Worm (Caenorhabditis elegans) whole organism, late embryonic: ENCODE measurements around the gene sax-2.

Experiments used
- C08G9.2 ChIP-seq: sonication (generic microtip); optimal IDR thresholded peaks from 2 replicates; lab custom pipeline; 2016; ENCODE audit warnings: mild to moderate bottlenecking, missing genetic modification characterization, moderate library complexity, missing compliant biosample characterization
- C38D4.7 ChIP-seq: fragments of 200-800 bp; sonication (Bioruptor generic); optimal IDR thresholded peaks from 2 replicates; lab custom pipeline; 2018; ENCODE audit warnings: mild to moderate bottlenecking, missing genetic modification characterization, moderate library complexity, missing compliant biosample characterization
- K09A11.1 ChIP-seq: sonication (generic microtip); optimal IDR thresholded peaks from 2 replicates; lab custom pipeline; 2017; ENCODE audit warnings: antibody characterized with exemption, mild to moderate bottlenecking, missing genetic modification characterization, missing compliant biosample characterization; ENCODE audit not compliant: insufficient read depth
- T23F11.4 ChIP-seq: fragments of 200-800 bp; sonication (Bioruptor generic); optimal IDR thresholded peaks from 2 replicates; lab custom pipeline; 2018; ENCODE audit warnings: mild to moderate bottlenecking, missing genetic modification characterization, missing compliant biosample characterization
- ahr-1 ChIP-seq: sonication (generic microtip); optimal IDR thresholded peaks from 2 replicates; lab custom pipeline; 2016; ENCODE audit warnings: missing genetic modification characterization, missing compliant biosample characterization
- ceh-2 ChIP-seq: sonication (generic microtip); optimal IDR thresholded peaks from 2 replicates; lab custom pipeline; 2016; ENCODE audit warnings: missing genotype, missing genetic modification characterization, missing compliant biosample characterization
- ceh-22 ChIP-seq: sonication (generic microtip); optimal IDR thresholded peaks from 2 replicates; lab custom pipeline; 2017; ENCODE audit warnings: missing biosample characterization, missing genetic modification characterization
- ceh-31 ChIP-seq: sonication (generic microtip); optimal IDR thresholded peaks from 2 replicates; lab custom pipeline; 2016; ENCODE audit warnings: missing genetic modification characterization, missing compliant biosample characterization
- ceh-34 ChIP-seq: sonication (generic microtip); optimal IDR thresholded peaks from 2 replicates; lab custom pipeline; 2016; ENCODE audit warnings: mild to moderate bottlenecking, missing genetic modification characterization, missing compliant biosample characterization
- ceh-45 ChIP-seq: fragments of 200-800 bp; sonication (Bioruptor generic); IDR thresholded peaks from 2 replicates; pipeline ENCODE4 v1.3.6; 2022; ENCODE audit warnings: missing genetic modification reagents, missing genetic modification characterization, missing compliant biosample characterization
- ceh-9 ChIP-seq: sonication (generic microtip); optimal IDR thresholded peaks from 2 replicates; lab custom pipeline; 2016; ENCODE audit warnings: mild to moderate bottlenecking, missing genetic modification characterization, inconsistent platforms, missing compliant biosample characterization
- dmd-4 ChIP-seq: sonication (generic microtip); optimal IDR thresholded peaks from 2 replicates; lab custom pipeline; 2016; ENCODE audit warnings: borderline replicate concordance, missing genetic modification characterization, missing compliant biosample characterization
- dve-1 ChIP-seq: sonication (generic microtip); optimal IDR thresholded peaks from 2 replicates; lab custom pipeline; 2017; ENCODE audit warnings: antibody characterized with exemption, mild to moderate bottlenecking, missing genetic modification characterization, missing compliant biosample characterization
- ets-4 ChIP-seq: sonication (generic microtip); optimal IDR thresholded peaks from 2 replicates; lab custom pipeline; 2016; ENCODE audit warnings: missing genetic modification characterization, missing compliant biosample characterization
- fax-1 ChIP-seq: sonication (generic microtip); optimal IDR thresholded peaks from 2 replicates; lab custom pipeline; 2016; ENCODE audit warnings: missing genotype, missing genetic modification characterization, missing compliant biosample characterization
- gmeb-2 ChIP-seq: sonication (generic microtip); optimal IDR thresholded peaks from 2 replicates; lab custom pipeline; 2016; ENCODE audit warnings: missing genetic modification characterization, inconsistent platforms, missing compliant biosample characterization
- hlh-6 ChIP-seq: sonication (generic microtip); optimal IDR thresholded peaks from 2 replicates; lab custom pipeline; 2016; ENCODE audit warnings: missing genotype, missing genetic modification characterization, missing compliant biosample characterization
- hlh-8 ChIP-seq: sonication (generic microtip); optimal IDR thresholded peaks from 2 replicates; lab custom pipeline; 2016; ENCODE audit warnings: missing genotype, missing genetic modification characterization, missing compliant biosample characterization
- madf-2 ChIP-seq: sonication (generic microtip); optimal IDR thresholded peaks from 2 replicates; lab custom pipeline; 2017; ENCODE audit warnings: missing genetic modification characterization, missing compliant biosample characterization
- mec-3 ChIP-seq: sonication (generic microtip); optimal IDR thresholded peaks from 2 replicates; lab custom pipeline; 2016; ENCODE audit warnings: borderline replicate concordance, missing genetic modification characterization, missing compliant biosample characterization
- nhr-11 ChIP-seq: fragments of 150-350 bp; optimal IDR thresholded peaks from 2 replicates; lab custom pipeline; 2014; ENCODE audit warnings: missing biosample characterization, missing genetic modification characterization
- nhr-232 ChIP-seq: sonication (generic microtip); optimal IDR thresholded peaks from 2 replicates; lab custom pipeline; 2016; ENCODE audit warnings: missing genetic modification characterization, missing compliant biosample characterization
- npax-4 ChIP-seq: sonication (generic microtip); optimal IDR thresholded peaks from 2 replicates; lab custom pipeline; 2016; ENCODE audit warnings: missing genetic modification characterization, missing compliant biosample characterization
- odd-2 ChIP-seq: sonication (generic microtip); optimal IDR thresholded peaks from 2 replicates; lab custom pipeline; 2017; ENCODE audit warnings: antibody characterized with exemption, mild to moderate bottlenecking, missing genetic modification characterization, missing compliant biosample characterization
- pat-9 ChIP-seq: fragments of 200-800 bp; sonication (Bioruptor generic); optimal IDR thresholded peaks from 2 replicates; lab custom pipeline; 2018; ENCODE audit warnings: mild to moderate bottlenecking, missing genetic modification characterization, moderate library complexity, missing compliant biosample characterization
- pax-1 ChIP-seq: fragments of 150-350 bp; optimal IDR thresholded peaks from 2 replicates; lab custom pipeline; 2014; ENCODE audit warnings: missing biosample characterization, missing genetic modification characterization
- pha-2 ChIP-seq: sonication (generic microtip); optimal IDR thresholded peaks from 2 replicates; lab custom pipeline; 2017; ENCODE audit warnings: mild to moderate bottlenecking, missing genetic modification characterization, missing compliant biosample characterization
- pha-4 ChIP-seq: fragments of 150-350 bp; optimal IDR thresholded peaks from 2 replicates; lab custom pipeline; 2018; ENCODE audit warnings: missing biosample characterization, missing genetic modification reagents, missing genetic modification characterization
- pros-1 ChIP-seq: fragments of 150-350 bp; optimal IDR thresholded peaks from 2 replicates; lab custom pipeline; 2014; ENCODE audit warnings: missing biosample characterization, missing genetic modification reagents, missing genetic modification characterization
- rnt-1 ChIP-seq: sonication (generic microtip); optimal IDR thresholded peaks from 2 replicates; lab custom pipeline; 2016; ENCODE audit warnings: missing genetic modification characterization, missing compliant biosample characterization
- ttx-3 ChIP-seq: sonication (generic microtip); optimal IDR thresholded peaks from 2 replicates; lab custom pipeline; 2016; ENCODE audit warnings: missing genetic modification reagents, missing genetic modification characterization, missing compliant biosample characterization
- unc-42 ChIP-seq: sonication (generic microtip); optimal IDR thresholded peaks from 2 replicates; lab custom pipeline; 2016; ENCODE audit warnings: missing genotype, missing genetic modification characterization, missing compliant biosample characterization
- unc-55 ChIP-seq: sonication (generic microtip); optimal IDR thresholded peaks from 2 replicates; lab custom pipeline; 2017; ENCODE audit warnings: missing biosample characterization, missing genetic modification reagents, missing genetic modification characterization
- unc-86 ChIP-seq: sonication (generic microtip); optimal IDR thresholded peaks from 2 replicates; lab custom pipeline; 2016; ENCODE audit warnings: missing genetic modification characterization, missing compliant biosample characterization
- zip-5 ChIP-seq: sonication (generic microtip); optimal IDR thresholded peaks from 2 replicates; lab custom pipeline; 2016; ENCODE audit warnings: missing genetic modification characterization, missing compliant biosample characterization
- ztf-16 ChIP-seq: sonication (generic microtip); optimal IDR thresholded peaks from 2 replicates; lab custom pipeline; 2017; ENCODE audit warnings: missing genetic modification characterization, missing compliant biosample characterization

sax-2 gene

DNA sequence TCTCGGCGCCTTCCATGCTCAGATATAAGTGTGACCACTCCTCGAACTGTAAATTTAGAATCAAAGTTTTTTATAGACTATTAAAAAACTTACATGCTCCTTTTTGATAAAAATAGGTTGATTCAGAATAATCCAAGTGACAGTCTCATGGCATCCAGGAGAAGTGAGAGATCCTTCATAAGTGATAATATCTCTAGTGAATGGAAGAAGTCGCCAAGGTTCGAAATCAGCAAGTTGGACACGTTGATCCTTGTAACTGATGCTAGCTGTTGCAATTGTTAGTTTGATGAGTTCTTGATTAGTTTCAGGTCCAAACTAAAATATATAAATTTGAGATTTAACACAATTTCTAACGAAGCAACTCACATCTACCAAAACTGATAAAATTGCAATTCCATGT, 26.2 kb upstream of the sax-2 start:
- TF ChIP-seq madf-2 (tag; lab: Kevin White, UChicago) (no peak), unc-55 (GFP tag; lab: Kevin White, UChicago) (no peak), ahr-1 (no peak), unc-86 (tag; lab: Kevin White, UChicago) (no peak), odd-2 (no peak), pha-2 (no peak), gmeb-2 (tag; lab: Kevin White, UChicago) (no peak), pha-4 (no peak), dve-1 (tag; lab: Kevin White, UChicago) (no peak), ttx-3 (no peak), hlh-6 (tag; lab: Kevin White, UChicago) (no peak), hlh-8 (no peak), fax-1 (tag; lab: Kevin White, UChicago) (no peak)
- TF ChIP-seq, all 69 proteins: peak for 0

ce11 chrIII:5085529-5085928, 24.0 kb upstream of the sax-2 start, which contains the start of gene cah-1:
Gene cah-1, minus strand, starts transcription at chrIII:5085629.
- TF ChIP-seq ceh-22 (tag; lab: Kevin White, UChicago): no peak

ce11 chrIII:5089489-5089888, 20.0 kb upstream of the sax-2 start:
- TF ChIP-seq pat-9 (tag; lab: Kevin White, UChicago) (no peak), T23F11.4 (GFP tag; lab: Kevin White, UChicago) (no peak), ceh-31 (tag; lab: Kevin White, UChicago) (no peak), C08G9.2 (tag; lab: Kevin White, UChicago) (no peak), hlh-8 (no peak), ceh-34 (tag; lab: Kevin White, UChicago) (no peak), rnt-1 (tag; lab: Kevin White, UChicago) (no peak), pax-1 (tag; lab: Kevin White, UChicago) (no peak), C38D4.7 (no peak)

DNA sequence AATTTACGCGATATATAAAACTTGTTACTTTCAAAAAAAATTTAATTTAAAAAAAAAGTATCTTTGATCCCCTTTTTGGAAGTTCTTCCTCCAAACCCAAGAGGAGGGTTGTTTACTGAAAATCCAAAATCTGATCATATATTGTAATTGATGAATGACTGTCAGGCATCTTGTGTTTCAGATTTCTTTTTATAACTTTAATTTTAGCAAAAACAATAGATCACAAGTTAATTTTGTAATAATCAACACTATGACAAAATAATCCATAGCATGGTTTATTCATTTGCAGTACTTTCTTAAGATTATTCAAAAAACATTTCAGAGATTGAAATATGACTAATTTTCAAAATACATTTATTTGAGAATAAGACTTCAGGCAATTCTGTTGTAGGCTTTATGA, 17.2 kb upstream of the sax-2 start:
- TF ChIP-seq unc-42 (tag; lab: Kevin White, UChicago) (no peak), pros-1 (tag; lab: Kevin White, UChicago) (no peak), hlh-6 (tag; lab: Kevin White, UChicago) (no peak)
- TF ChIP-seq, all 69 proteins: peak for 0

ce11 chrIII:5094506-5094905, 15.0 kb upstream of the sax-2 start, which contains the start of gene F54D8.10:
Gene F54D8.10, plus strand, starts transcription at chrIII:5094806.
- TF ChIP-seq ceh-45 (GFP tag; lab: Robert Waterston, UW) (no peak), mec-3 (tag; lab: Kevin White, UChicago) (no peak), dmd-4 (tag; lab: Kevin White, UChicago) (no peak)

ce11 chrIII:5096741-5097140, 12.8 kb upstream of the sax-2 start:
- TF ChIP-seq ceh-2 (tag; lab: Kevin White, UChicago): no peak
- TF ChIP-seq gmeb-2 (tag; lab: Kevin White, UChicago): no peak
- TF ChIP-seq ets-4 (tag; lab: Kevin White, UChicago): no peak
- no peak for TF ChIP-seq ceh-22 (tag; lab: Kevin White, UChicago)
- no peak for TF ChIP-seq nhr-11
- TF ChIP-seq pha-4: no peak
- TF ChIP-seq npax-4 (tag; lab: Kevin White, UChicago): no peak
- no peak for TF ChIP-seq rnt-1 (tag; lab: Kevin White, UChicago)
- no peak for TF ChIP-seq K09A11.1
- no peak for TF ChIP-seq nhr-232 (tag; lab: Kevin White, UChicago)
- no peak for TF ChIP-seq dve-1 (tag; lab: Kevin White, UChicago)
- no peak for TF ChIP-seq zip-5 (tag; lab: Kevin White, UChicago)
- TF ChIP-seq hlh-8: no peak
- no peak for TF ChIP-seq ztf-16 (tag; lab: Kevin White, UChicago)
- no peak for TF ChIP-seq ceh-9 (tag; lab: Kevin White, UChicago)
